Worm (Caenorhabditis elegans): ENCODE measurements around the gene nhr-119.

The nhr-119 gene

ce11 chrII:2757954-2758353 is 42.4 kb downstream of the nhr-119 start, which contains the start of gene F29A7.8:
Gene F29A7.8, minus strand, starts transcription at chrII:2758054.
- TF ChIP-seq pha-4 (tag; optimal IDR thresholded peaks at IDR 0.05), result no peak
- no peak for TF ChIP-seq elt-3 (tag; optimal IDR thresholded peaks at IDR 0.05)
- TF ChIP-seq sea-2 (GFP tag; optimal IDR thresholded peaks at IDR 0.05), result no peak
- TF ChIP-seq snpc-4 (tag; optimal IDR thresholded peaks at IDR 0.05), result no peak

DNA sequence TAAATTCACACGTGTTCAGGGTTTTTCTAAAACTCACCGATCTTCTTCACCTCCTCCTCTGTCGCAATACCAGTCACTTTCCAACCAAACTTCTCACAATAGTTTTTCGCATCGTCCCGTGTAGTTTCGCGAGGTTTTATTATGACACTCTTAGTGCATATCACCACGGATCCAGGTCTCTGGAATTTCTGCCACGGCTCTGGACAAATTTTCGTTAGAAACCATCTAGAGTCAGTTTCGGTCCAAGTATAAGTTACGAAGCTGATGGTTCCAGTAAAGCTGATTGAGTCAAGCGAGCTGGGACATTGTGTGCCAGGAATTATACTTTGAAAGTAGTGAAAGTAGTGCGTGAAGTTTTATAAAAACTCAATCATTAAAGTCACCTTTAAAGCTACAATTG is 44.0 kb downstream of the nhr-119 start:
- no peak for TF ChIP-seq nhr-43 (tag; optimal IDR thresholded peaks at IDR 0.05; ENCODE audit: poor library complexity, severe bottlenecking)
- TF ChIP-seq daf-12 (tag; optimal IDR thresholded peaks at IDR 0.05), result no peak
- TF ChIP-seq elt-3 (tag; optimal IDR thresholded peaks at IDR 0.05), result no peak
- TF ChIP-seq zag-1 (tag; optimal IDR thresholded peaks at IDR 0.05), result no peak
- TF ChIP-seq ama-1 (optimal IDR thresholded peaks at IDR 0.05), result no peak
- TF ChIP-seq nhr-28 (tag; optimal IDR thresholded peaks at IDR 0.05), result no peak
- TF ChIP-seq sea-2 (GFP tag; optimal IDR thresholded peaks at IDR 0.05), result no peak
- no peak for TF ChIP-seq nhr-23 (tag; optimal IDR thresholded peaks at IDR 0.05)
- no peak for TF ChIP-seq lin-39 (tag; optimal IDR thresholded peaks at IDR 0.05)
- TF ChIP-seq ceh-9 (tag; optimal IDR thresholded peaks at IDR 0.05), result no peak
- no peak for TF ChIP-seq ceh-16 (tag; optimal IDR thresholded peaks at IDR 0.05)
- TF ChIP-seq egl-5 (tag; optimal IDR thresholded peaks at IDR 0.05), result no peak
- TF ChIP-seq unc-62 (GFP tag; optimal IDR thresholded peaks at IDR 0.05), result no peak
- TF ChIP-seq aly-2 (tag; optimal IDR thresholded peaks at IDR 0.05), result no peak
- no peak for TF ChIP-seq mml-1 (tag; optimal IDR thresholded peaks at IDR 0.05)
- no peak for TF ChIP-seq nhr-11 (tag; optimal IDR thresholded peaks at IDR 0.05)
- TF ChIP-seq nhr-12 (tag; optimal IDR thresholded peaks at IDR 0.05), result no peak
- TF ChIP-seq pha-4 (tag; optimal IDR thresholded peaks at IDR 0.05), result no peak
- TF ChIP-seq unc-39 (tag; optimal IDR thresholded peaks at IDR 0.05), result no peak

- TF ChIP-seq daf-12 (tag; optimal IDR thresholded peaks at IDR 0.05) (no peak), sea-2 (GFP tag; optimal IDR thresholded peaks at IDR 0.05) (no peak), R02D3.7 (tag; optimal IDR thresholded peaks at IDR 0.05) (no peak), ceh-16 (tag; optimal IDR thresholded peaks at IDR 0.05) (no peak), nhr-76 (tag; optimal IDR thresholded peaks at IDR 0.05) (no peak), ceh-9 (tag; optimal IDR thresholded peaks at IDR 0.05) (no peak), fkh-10 (GFP tag; optimal IDR thresholded peaks at IDR 0.05) (no peak)
Observed at ce11 chrII:2754595-2754994, 45.8 kb downstream of the nhr-119 start.

DNA sequence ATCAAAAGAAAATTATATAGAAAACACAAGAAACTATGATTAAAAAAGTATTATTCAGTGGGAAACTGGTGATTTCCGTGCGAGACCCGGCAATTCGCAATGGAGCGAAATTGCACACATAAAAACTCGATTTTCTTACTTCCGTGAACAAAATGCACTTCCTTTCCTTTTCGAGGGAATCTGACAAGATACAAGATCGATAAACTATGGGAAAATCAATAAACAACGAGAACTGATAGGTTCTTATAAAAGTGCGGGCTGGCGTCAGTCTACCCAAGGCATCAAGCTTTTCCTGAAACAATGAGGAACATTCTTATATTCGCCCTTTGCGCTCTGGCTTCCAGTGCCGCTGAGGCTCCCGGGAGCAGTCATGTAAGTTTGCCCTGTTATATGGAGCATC is 47.4 kb downstream of the nhr-119 start, which contains the start of gene F29A7.3:
TSS of gene F29A7.3 (plus strand) at position 301 of the 400 bp plus-strand sequence.
- TF ChIP-seq nhr-28 (tag; optimal IDR thresholded peaks at IDR 0.05) (no peak), nhr-67 (tag; optimal IDR thresholded peaks at IDR 0.05) (no peak), elt-2 (tag; optimal IDR thresholded peaks at IDR 0.05) (no peak), mdl-1 (tag; optimal IDR thresholded peaks at IDR 0.05) (no peak), egl-5 (tag; optimal IDR thresholded peaks at IDR 0.05) (no peak)

DNA sequence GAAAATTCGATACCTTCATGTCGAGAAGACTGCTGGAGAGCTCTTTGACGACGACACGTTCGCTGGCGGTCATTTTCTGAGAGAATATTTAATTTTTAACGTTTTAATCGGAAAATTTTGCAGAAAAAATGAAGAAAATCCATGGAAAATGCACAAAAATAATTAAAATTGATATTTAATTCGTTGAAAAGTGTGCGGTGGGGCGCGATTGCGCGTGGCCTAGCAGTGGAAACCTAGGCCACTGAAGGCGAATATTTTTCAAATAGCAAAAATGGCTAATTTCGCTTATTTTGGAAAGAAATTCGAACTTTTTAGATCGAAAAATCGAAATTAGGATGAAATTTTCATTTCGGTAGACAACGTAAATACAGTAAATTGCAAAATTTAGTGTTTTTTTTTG is 47.9 kb downstream of the nhr-119 start, which contains the start of gene F29A7.6:
TSS of gene F29A7.6 (minus strand) at position 76 of the 400 bp plus-strand sequence.
- TF ChIP-seq unc-39 (tag; optimal IDR thresholded peaks at IDR 0.05), result no peak
- TF ChIP-seq tbx-2 (tag; optimal IDR thresholded peaks at IDR 0.05), result no peak
- no peak for TF ChIP-seq nhr-12 (tag; optimal IDR thresholded peaks at IDR 0.05)
- TF ChIP-seq snpc-4 (tag; optimal IDR thresholded peaks at IDR 0.05), result peak; percentile 71
- no peak for TF ChIP-seq nhr-76 (tag; optimal IDR thresholded peaks at IDR 0.05)
- no peak for TF ChIP-seq ceh-82 (tag; optimal IDR thresholded peaks at IDR 0.05)
- no peak for TF ChIP-seq fos-1 (tag; optimal IDR thresholded peaks at IDR 0.05)
- no peak for TF ChIP-seq elt-3 (tag; optimal IDR thresholded peaks at IDR 0.05)
- TF ChIP-seq aly-2 (tag; optimal IDR thresholded peaks at IDR 0.05), result no peak
- no peak for TF ChIP-seq nhr-67 (tag; optimal IDR thresholded peaks at IDR 0.05)
- TF ChIP-seq pqm-1 (tag; optimal IDR thresholded peaks at IDR 0.05), result peak; percentile 12
- no peak for TF ChIP-seq nhr-25 (tag; optimal IDR thresholded peaks at IDR 0.05)
- peak; percentile 25 for TF ChIP-seq elt-2 (tag; optimal IDR thresholded peaks at IDR 0.05)
- no peak for TF ChIP-seq mdl-1 (tag; optimal IDR thresholded peaks at IDR 0.05)
- TF ChIP-seq ceh-28 (tag; optimal IDR thresholded peaks at IDR 0.05), result no peak
- TF ChIP-seq fkh-10 (GFP tag; optimal IDR thresholded peaks at IDR 0.05), result no peak
- no peak for TF ChIP-seq nhr-77 (tag; optimal IDR thresholded peaks at IDR 0.05)
- no peak for TF ChIP-seq ztf-4 (tag; optimal IDR thresholded peaks at IDR 0.05)
- TF ChIP-seq mml-1 (tag; optimal IDR thresholded peaks at IDR 0.05), result no peak
- no peak for TF ChIP-seq hmg-11 (tag; optimal IDR thresholded peaks at IDR 0.05)
- TF ChIP-seq eor-1 (tag; optimal IDR thresholded peaks at IDR 0.05), result no peak
- TF ChIP-seq fkh-2 (tag; optimal IDR thresholded peaks at IDR 0.05), result no peak
- TF ChIP-seq nhr-23 (tag; optimal IDR thresholded peaks at IDR 0.05), result peak; percentile 30
- TF ChIP-seq ZK546.5 (tag; optimal IDR thresholded peaks at IDR 0.05), result no peak
- TF ChIP-seq lin-39 (tag; optimal IDR thresholded peaks at IDR 0.05), result peak; percentile 38
- TF ChIP-seq nhr-43 (tag; optimal IDR thresholded peaks at IDR 0.05; ENCODE audit: poor library complexity, severe bottlenecking), result peak; percentile 47
- TF ChIP-seq skn-1 (tag; optimal IDR thresholded peaks at IDR 0.05), result no peak
- TF ChIP-seq nhr-11 (tag; optimal IDR thresholded peaks at IDR 0.05), result no peak
- TF ChIP-seq ztf-11 (tag; optimal IDR thresholded peaks at IDR 0.05), result no peak
- no peak for TF ChIP-seq nhr-28 (tag; optimal IDR thresholded peaks at IDR 0.05)
- TF ChIP-seq egl-27 (tag; optimal IDR thresholded peaks at IDR 0.05), result no peak
- TF ChIP-seq ama-1 (optimal IDR thresholded peaks at IDR 0.05), result no peak
- no peak for TF ChIP-seq egl-5 (tag; optimal IDR thresholded peaks at IDR 0.05)
- no peak for TF ChIP-seq daf-12 (tag; optimal IDR thresholded peaks at IDR 0.05)
- TF ChIP-seq unc-62 (GFP tag; optimal IDR thresholded peaks at IDR 0.05), result no peak
- TF ChIP-seq nhr-237 (tag; optimal IDR thresholded peaks at IDR 0.05), result no peak
- no peak for TF ChIP-seq ceh-9 (tag; optimal IDR thresholded peaks at IDR 0.05)
- TF ChIP-seq pha-4 (tag; optimal IDR thresholded peaks at IDR 0.05), result no peak
- TF ChIP-seq zag-1 (tag; optimal IDR thresholded peaks at IDR 0.05), result no peak
- TF ChIP-seq ceh-16 (tag; optimal IDR thresholded peaks at IDR 0.05), result no peak

Data from whole organism, L3 larva.